Worm (Caenorhabditis elegans) whole organism, late embryonic: ENCODE results near the gene str-118.

Experiments used
- ceh-34 ChIP-seq: sonication (generic microtip); optimal IDR thresholded peaks from 2 replicates; lab custom pipeline; 2016; ENCODE audit warnings: mild to moderate bottlenecking, missing genetic modification characterization, missing compliant biosample characterization
- ceh-48 ChIP-seq: sonication (generic microtip); optimal IDR thresholded peaks from 2 replicates; lab custom pipeline; 2016; ENCODE audit warnings: missing genetic modification characterization, inconsistent platforms, missing compliant biosample characterization
- fkh-10 ChIP-seq: fragments of 150-350 bp; optimal IDR thresholded peaks from 2 replicates; lab custom pipeline; 2014; ENCODE audit warnings: missing biosample characterization, missing genetic modification reagents, missing genetic modification characterization
- nhr-11 ChIP-seq: fragments of 150-350 bp; optimal IDR thresholded peaks from 2 replicates; lab custom pipeline; 2014; ENCODE audit warnings: missing biosample characterization, missing genetic modification characterization
- odd-2 ChIP-seq: sonication (generic microtip); optimal IDR thresholded peaks from 2 replicates; lab custom pipeline; 2017; ENCODE audit warnings: antibody characterized with exemption, mild to moderate bottlenecking, missing genetic modification characterization, missing compliant biosample characterization
- pha-4 ChIP-seq: fragments of 150-350 bp; optimal IDR thresholded peaks from 2 replicates; lab custom pipeline; 2018; ENCODE audit warnings: missing biosample characterization, missing genetic modification reagents, missing genetic modification characterization
- pqm-1 ChIP-seq: sonication (generic microtip); optimal IDR thresholded peaks from 2 replicates; lab custom pipeline; 2016; ENCODE audit warnings: missing genetic modification characterization, missing compliant biosample characterization
- rnt-1 ChIP-seq: sonication (generic microtip); optimal IDR thresholded peaks from 2 replicates; lab custom pipeline; 2016; ENCODE audit warnings: missing genetic modification characterization, missing compliant biosample characterization
- sdc-2 ChIP-seq: sonication (generic microtip); optimal IDR thresholded peaks from 2 replicates; lab custom pipeline; 2016; ENCODE audit warnings: missing genotype, missing genetic modification characterization, missing compliant biosample characterization
- unc-55 ChIP-seq: sonication (generic microtip); optimal IDR thresholded peaks from 2 replicates; lab custom pipeline; 2017; ENCODE audit warnings: missing biosample characterization, missing genetic modification reagents, missing genetic modification characterization

DNA sequence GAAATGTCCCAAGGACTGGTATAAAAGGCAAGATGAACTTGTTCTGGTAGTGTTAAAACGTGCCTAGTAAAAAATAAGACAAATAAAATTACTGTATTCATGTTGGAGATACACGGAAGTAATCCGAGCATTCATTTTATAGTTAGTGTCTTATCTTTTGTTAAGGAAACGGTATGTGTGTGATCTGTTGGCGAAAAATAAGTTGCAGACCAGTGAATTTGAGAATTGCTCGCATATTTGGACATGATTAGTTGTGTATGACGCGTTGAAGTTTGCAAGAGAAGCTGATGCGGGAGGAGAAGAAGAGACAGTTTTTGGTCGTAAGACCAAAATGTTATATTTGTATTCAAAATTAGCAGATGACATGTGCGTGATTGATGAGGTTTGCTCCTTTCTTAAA lies 50.0 kb downstream of the str-118 start, which contains the start of gene C08B6.14:
- TF ChIP-seq fkh-10 (GFP tag; lab: Kevin White, UChicago), result no peak
- TF ChIP-seq sdc-2 (tag; lab: Kevin White, UChicago), result no peak
- no peak for TF ChIP-seq ceh-34
- TF ChIP-seq nhr-11 (tag; lab: Kevin White, UChicago), result no peak
- TF ChIP-seq pha-4 (tag; lab: Kevin White, UChicago), result no peak
- no peak for TF ChIP-seq ceh-48
- no peak for TF ChIP-seq unc-55 (GFP tag; lab: Kevin White, UChicago)
- no peak for TF ChIP-seq rnt-1 (tag; lab: Kevin White, UChicago)
- no peak for TF ChIP-seq pqm-1 (tag; lab: Kevin White, UChicago)
- no peak for TF ChIP-seq odd-2 (tag; lab: Kevin White, UChicago)
